Worm (Caenorhabditis elegans) whole organism, dauer: ENCODE measurements around the gene Y44A6C.2.

ENCODE experiments used
- unc-62 ChIP-seq: sonication (generic microtip); optimal IDR thresholded peaks from 2 replicates; lab custom pipeline; 2017; ENCODE audit warnings: missing biosample characterization, missing genetic modification reagents, missing genetic modification characterization

Gene Y44A6C.2

ce11 chrV:20714503-20714902, 7.5 kb upstream of the Y44A6C.2 start:
- TF ChIP-seq unc-62, result no peak

DNA sequence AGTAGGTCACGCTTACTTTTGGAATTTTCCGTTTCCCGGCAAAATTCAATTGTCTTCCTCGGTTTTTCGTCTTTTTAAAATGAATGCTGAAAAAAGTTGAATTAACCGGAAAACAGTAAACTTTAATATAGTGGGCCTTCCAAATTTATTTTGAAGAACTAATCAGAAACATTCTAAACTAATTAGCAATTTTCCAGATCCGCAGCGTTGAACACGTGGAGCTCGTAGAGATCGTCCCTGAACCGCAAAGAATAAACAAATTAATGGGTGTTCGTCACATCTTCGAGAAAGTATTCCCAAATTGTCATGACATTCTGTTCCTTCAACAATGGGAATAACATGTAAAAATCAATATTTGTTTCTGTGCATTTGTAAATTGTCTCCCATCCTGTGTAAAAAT, 5.8 kb upstream of the Y44A6C.2 start:
- TF ChIP-seq unc-62, result no peak

- TF ChIP-seq unc-62, result no peak
Observed at ce11 chrV:20716830-20717441, 5.1 kb upstream of the Y44A6C.2 start.

ce11 chrV:20722447-20722846, 413 bp downstream of the Y44A6C.2 start:
- no peak for TF ChIP-seq unc-62

- TF ChIP-seq unc-62, result no peak
Observed at ce11 chrV:20727458-20727857, 5.4 kb downstream of the Y44A6C.2 start.

ce11 chrV:20728763-20729350, 6.8 kb downstream of the Y44A6C.2 start, which contains the start of gene ipla-3:
Gene ipla-3, minus strand, starts transcription at chrV:20729272.
- no peak for TF ChIP-seq unc-62

- no peak for TF ChIP-seq unc-62
Observed at ce11 chrV:20731787-20732186, 9.8 kb downstream of the Y44A6C.2 start, which contains the start of gene srxa-1. Gene srxa-1, plus strand, starts transcription at chrV:20732087.

DNA sequence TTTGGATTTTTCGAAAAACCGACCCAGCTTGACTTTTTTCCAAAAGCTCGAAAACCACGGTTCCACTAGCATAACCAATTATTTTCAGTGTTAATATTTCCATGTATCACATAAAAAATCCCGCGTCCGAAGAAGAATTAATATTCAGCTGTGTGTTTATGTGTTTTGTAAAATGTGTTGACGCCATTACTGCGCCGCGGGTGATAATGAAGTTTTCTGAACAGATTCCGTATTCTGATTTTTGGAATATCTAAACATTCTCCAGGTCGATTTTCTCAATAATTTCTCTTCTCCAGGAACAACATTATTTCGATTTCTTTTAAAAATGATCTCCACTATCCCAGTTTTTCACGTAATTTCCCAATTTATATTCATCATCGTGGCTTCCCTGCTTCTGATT, 12.6 kb downstream of the Y44A6C.2 start, which contains the start of gene srxa-6:
Gene srxa-6 (plus strand): TSS at position 301 of the 400 bp plus-strand sequence.
- TF ChIP-seq unc-62, result no peak

ce11 chrV:20739387-20739786, 17.4 kb downstream of the Y44A6C.2 start:
- no peak for TF ChIP-seq unc-62

DNA sequence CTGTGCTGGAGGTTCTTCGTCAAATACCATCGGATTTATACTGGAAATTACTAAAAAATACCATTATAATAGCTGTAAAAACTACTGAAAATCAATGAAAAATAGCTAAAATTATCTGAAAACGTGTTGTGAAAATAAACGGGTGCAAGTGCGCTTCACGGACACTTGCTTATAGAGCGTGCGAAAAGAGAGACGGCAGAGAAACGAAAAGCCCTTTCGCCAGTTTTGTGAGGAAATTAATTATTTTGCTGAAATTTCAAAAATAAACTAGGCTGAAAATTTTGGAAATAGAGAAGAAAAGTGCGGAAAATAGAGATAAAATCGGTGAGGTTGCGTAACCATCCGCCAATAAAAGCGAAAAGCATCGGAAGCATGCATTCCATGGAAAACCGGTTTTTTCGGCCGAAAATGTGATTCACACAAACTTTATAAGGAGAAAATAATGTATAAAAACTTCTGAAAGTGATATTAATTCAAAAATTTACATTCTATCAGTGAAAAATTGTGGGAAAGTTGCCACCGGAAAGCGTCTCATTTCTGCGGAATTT, 22.3 kb downstream of the Y44A6C.2 start, which contains the start of gene dnj-25:
Gene dnj-25 (minus strand): TSS at position 57 of the 548 bp plus-strand sequence.
- no peak for TF ChIP-seq unc-62

DNA sequence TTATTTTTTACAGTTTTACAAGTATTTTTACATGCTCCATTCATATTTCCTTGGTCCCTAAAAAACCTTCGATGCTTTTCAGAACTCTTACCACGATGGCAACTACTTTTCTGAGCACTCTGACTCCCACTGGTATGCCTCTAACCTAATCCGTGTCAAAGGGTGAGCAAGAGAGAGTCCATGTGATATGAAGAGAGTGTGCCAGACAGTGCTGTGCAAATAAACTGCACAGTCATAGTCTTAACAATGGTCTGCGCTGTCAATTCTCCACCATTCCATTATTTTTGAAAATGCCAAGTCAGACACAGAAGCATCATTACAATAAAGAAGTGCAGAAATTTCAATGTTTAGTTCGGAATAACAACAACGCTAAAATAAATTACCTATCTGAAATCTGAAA, 23.2 kb downstream of the Y44A6C.2 start:
- TF ChIP-seq unc-62, result no peak

- no peak for TF ChIP-seq unc-62
Observed at ce11 chrV:20746805-20747204, 24.8 kb downstream of the Y44A6C.2 start.

DNA sequence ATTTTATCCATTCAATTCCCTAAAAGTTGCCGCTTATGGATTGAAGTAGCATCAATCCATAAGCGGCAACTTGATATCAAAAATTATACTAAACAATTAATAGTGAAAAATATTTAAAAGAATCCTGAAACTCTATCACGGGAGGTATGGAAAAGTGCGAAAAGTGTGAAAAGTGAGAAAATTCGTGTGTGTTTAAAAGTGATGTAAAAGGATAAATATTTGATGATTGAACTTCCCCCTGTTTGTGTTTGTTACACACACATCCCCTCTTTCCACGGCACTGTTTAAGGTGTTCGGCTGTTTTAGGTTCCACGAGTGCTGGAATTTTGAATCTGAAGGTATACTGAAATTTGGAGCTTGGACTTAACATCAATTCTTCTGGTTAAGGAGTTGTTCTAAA, 25.9 kb downstream of the Y44A6C.2 start:
- no peak for TF ChIP-seq unc-62

DNA sequence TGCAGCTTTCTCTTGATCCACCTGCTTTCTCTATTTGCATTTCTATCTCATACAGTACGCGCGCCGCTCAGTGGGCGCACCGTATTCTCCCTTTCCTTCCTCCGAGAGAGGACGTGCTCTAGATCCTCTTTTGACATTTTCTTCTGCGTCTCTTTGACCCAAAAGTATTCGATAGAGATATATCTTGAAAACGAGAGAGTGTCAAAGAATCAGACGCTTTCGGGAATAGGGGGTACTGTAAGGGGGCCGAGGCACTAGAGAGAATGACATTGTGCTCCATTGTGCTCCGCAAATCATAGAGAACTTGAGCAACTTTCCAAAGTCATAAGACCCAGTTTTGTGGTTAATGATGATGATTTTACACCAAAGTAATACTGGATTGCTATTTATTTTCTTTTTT, 27.1 kb downstream of the Y44A6C.2 start:
- TF ChIP-seq unc-62, result no peak

- TF ChIP-seq unc-62, result no peak
Observed at ce11 chrV:20752609-20753102, 30.6 kb downstream of the Y44A6C.2 start, which contains the start of gene pha-4. Gene pha-4, plus strand, starts transcription at chrV:20753052.

- no peak for TF ChIP-seq unc-62
Observed at ce11 chrV:20753838-20754503, 31.9 kb downstream of the Y44A6C.2 start.

DNA sequence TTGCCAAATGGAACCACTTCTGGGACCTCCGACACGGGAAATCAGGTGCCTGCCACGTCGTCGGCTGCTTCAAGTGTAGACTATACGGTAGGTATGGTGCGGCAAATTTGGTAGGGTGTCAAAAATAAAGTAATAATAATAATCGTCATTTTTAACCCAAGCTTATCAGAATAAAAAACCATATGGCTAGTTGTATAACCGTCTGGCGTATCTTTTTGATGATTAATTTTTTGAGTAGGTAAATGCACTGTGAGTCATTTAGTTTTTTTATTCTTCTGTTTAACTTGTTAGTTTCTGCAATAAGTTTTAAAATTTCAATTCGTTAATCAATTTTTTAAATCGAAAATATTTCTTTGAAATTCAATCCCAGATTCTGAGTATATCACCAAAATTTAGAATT, 33.5 kb downstream of the Y44A6C.2 start:
- TF ChIP-seq unc-62, result no peak
